Fruit fly (Drosophila melanogaster) whole organism, pupa: ENCODE data around the gene Ir75c.

Source experiments
- CG10348 ChIP-seq: fragments of 200-800 bp; sonication (Bioruptor generic); IDR thresholded peaks from 2 replicates; pipeline ENCODE4 v1.3.6; 2022; ENCODE audit warnings: missing biosample characterization, missing genetic modification characterization
- CG12605 ChIP-seq: fragments of 200-800 bp; sonication (Bioruptor generic); IDR thresholded peaks from 2 replicates; pipeline ENCODE4 v1.3.6; 2022; ENCODE audit warnings: missing biosample characterization, missing genetic modification characterization
- CG14655 ChIP-seq: fragments of 200-800 bp; sonication (Bioruptor generic); optimal IDR thresholded peaks from 3 replicates; lab custom pipeline; 2017; ENCODE audit warnings: mild to moderate bottlenecking, missing biosample characterization, missing genetic modification reagents, missing genetic modification characterization
- CG4496 ChIP-seq: fragments of 200-800 bp; sonication (Bioruptor generic); IDR thresholded peaks from 3 replicates; pipeline ENCODE4 v1.3.6; 2022; ENCODE audit warnings: missing biosample characterization, missing genetic modification characterization
- CG9948 ChIP-seq: fragments of 200-800 bp; sonication (Bioruptor generic); optimal IDR thresholded peaks from 2 replicates; lab custom pipeline; 2018; ENCODE audit warnings: missing biosample characterization, mild to moderate bottlenecking, missing genetic modification characterization, moderate library complexity
- D1 ChIP-seq: fragments of 200-800 bp; sonication (Bioruptor generic); optimal IDR thresholded peaks from 2 replicates; lab custom pipeline; 2018; ENCODE audit warnings: missing biosample characterization, mild to moderate bottlenecking, missing genetic modification characterization, moderate library complexity
- EcR ChIP-seq: fragments of 200-800 bp; sonication (Bioruptor generic); optimal IDR thresholded peaks from 3 replicates; lab custom pipeline; 2019; ENCODE audit warnings: missing biosample characterization, missing genetic modification characterization, mild to moderate bottlenecking, moderate library complexity, missing genetic modification reagents
- Ets98B ChIP-seq: fragments of 200-800 bp; sonication (Bioruptor generic); IDR thresholded peaks from 2 replicates; pipeline ENCODE4 v1.3.6; 2022; ENCODE audit warnings: missing biosample characterization, missing genetic modification characterization
- fd96Ca ChIP-seq: fragments of 200-800 bp; sonication (Bioruptor generic); IDR thresholded peaks from 3 replicates; pipeline ENCODE4 v1.3.6; 2022; ENCODE audit warnings: missing biosample characterization, missing genetic modification characterization
- rn ChIP-seq: fragments of 200-800 bp; sonication (Bioruptor generic); IDR thresholded peaks from 2 replicates; pipeline ENCODE4 v1.3.6; 2022; ENCODE audit warnings: missing biosample characterization, missing genetic modification characterization

DNA sequence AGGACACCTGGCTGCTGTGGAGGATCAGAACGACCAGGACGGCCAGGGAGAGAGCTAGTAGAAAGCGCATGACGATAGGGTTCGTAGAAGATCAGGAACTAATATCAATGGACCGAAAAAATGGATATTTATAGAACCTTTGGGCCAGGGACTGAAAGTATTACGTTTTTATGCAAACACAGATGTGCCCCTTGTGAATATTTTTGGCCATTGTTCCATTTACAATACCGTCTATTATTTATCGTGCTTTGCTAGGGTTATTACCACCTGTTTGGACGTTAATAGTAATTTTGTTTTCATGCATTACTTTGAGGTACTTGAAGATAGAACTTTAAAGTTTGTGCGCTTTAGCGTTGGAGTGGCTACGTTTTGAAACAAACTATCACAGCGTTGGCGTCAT is 10.9 kb upstream of the Ir75c start, which contains the start of gene CG32188:
- TF ChIP-seq rn (GFP tag; lab: Robert Waterston, UW), result no peak
- no peak for TF ChIP-seq CG10348 (GFP tag; lab: Robert Waterston, UW)
- no peak for TF ChIP-seq CG9948
- TF ChIP-seq CG4496 (GFP tag; lab: Robert Waterston, UW), result no peak
- no peak for TF ChIP-seq fd96Ca
- no peak for TF ChIP-seq CG12605 (GFP tag; lab: Robert Waterston, UW)
- TF ChIP-seq CG14655 (GFP tag; lab: Kevin White, UChicago), result no peak
- no peak for TF ChIP-seq D1 (tag; lab: Kevin White, UChicago)
- no peak for TF ChIP-seq Ets98B (GFP tag; lab: Robert Waterston, UW)
- TF ChIP-seq EcR (GFP tag; lab: Kevin White, UChicago), result no peak
